Fruit fly (Drosophila melanogaster): ENCODE measurements around the gene Brr2.
A peak's percentile ranks its signal among the peaks of the same experiment; 100 is the strongest.

Brr2 gene

DNA sequence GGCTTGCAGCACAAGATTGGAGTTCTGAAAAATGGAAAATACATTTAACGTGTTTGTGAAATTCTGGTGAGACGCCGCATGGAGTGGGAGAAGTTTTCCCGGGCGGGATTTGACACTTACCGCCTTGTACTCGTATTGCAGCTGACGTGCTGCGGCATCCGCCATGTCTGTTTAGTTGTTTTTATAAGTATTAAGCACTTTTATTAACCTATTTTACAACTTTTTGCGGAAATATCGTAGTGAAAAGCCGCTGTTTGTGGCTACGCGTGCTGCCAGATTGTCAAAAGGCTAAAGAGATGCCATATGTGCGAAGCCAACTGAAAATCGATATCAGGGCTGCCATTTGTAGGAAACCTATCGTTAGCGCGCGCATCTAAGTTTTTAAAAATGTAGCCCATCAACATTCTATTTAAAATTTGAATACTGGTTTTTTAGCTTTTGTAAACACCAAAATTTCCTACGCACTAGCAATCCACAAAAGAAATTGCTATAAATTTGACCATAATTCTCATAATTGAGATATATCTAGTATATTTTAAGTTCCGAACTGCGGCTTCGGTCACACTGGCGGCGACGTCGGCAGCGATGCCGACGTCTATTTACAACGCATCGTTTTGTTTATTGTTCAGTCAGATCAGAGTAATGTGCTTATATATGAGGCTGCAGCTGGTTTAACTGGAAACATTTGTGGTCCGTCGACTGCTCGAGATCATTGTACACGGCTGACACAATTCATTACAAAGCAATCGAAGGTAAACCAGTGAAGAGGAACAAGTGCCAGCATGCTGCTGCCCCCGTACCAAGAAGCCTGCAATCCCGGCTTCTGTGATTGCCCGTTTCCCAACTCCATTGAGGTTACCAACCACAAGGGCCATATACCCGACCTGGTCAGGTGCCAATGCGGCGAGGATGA lies at the start of gene Brr2, which contains the start of gene CG10516 (continued):
- TF ChIP-seq CG18262 (tag; optimal IDR thresholded peaks at IDR 0.05) (no peak), Meics (GFP tag; optimal IDR thresholded peaks at IDR 0.05) (no peak), CG6791 (GFP tag; IDR thresholded peaks at IDR 0.05; ENCODE audit: partially characterized antibody) (peak; percentile 12; the same call in 1 of the 3 replicates), CG17829 (tag; optimal IDR thresholded peaks at IDR 0.05) (peak; percentile 76), NC2β (GFP tag; optimal IDR thresholded peaks at IDR 0.05) (no peak), Sin3A (optimal IDR thresholded peaks at IDR 0.05) (peak; percentile 99), ems (GFP tag; optimal IDR thresholded peaks at IDR 0.05) (no peak), Chrac-16 (GFP tag; optimal IDR thresholded peaks at IDR 0.05) (no peak), CG10267 (tag; optimal IDR thresholded peaks at IDR 0.05) (peak; percentile 70), wor (GFP tag; IDR thresholded peaks at IDR 0.05) (no peak), Sox100B (GFP tag; optimal IDR thresholded peaks at IDR 0.05) (no peak), CG7928 (GFP tag; optimal IDR thresholded peaks at IDR 0.05) (peak; percentile 30), vfl (GFP tag; optimal IDR thresholded peaks at IDR 0.05) (no peak), Ets97D (GFP tag; optimal IDR thresholded peaks at IDR 0.05) (peak; percentile 66), ATbp (GFP tag; optimal IDR thresholded peaks at IDR 0.05) (no peak), E2f2 (GFP tag; IDR thresholded peaks at IDR 0.05) (peak; percentile 94), CG9215 (GFP tag; IDR thresholded peaks at IDR 0.05) (no peak), Dip3 (GFP tag; optimal IDR thresholded peaks at IDR 0.05) (no peak), CG31224 (GFP tag; IDR thresholded peaks at IDR 0.05) (no peak), ato (GFP tag; IDR thresholded peaks at IDR 0.05; ENCODE audit: partially characterized antibody) (no peak), Med (GFP tag) (peak; percentile 86), p53 (GFP tag; optimal IDR thresholded peaks at IDR 0.05) (peak; percentile 23), BEAF-32 (GFP tag; optimal IDR thresholded peaks at IDR 0.05) (peak; percentile 68), Mrtf (GFP tag; IDR thresholded peaks at IDR 0.05) (no peak), CG11456 (GFP tag; IDR thresholded peaks at IDR 0.05) (no peak), CG4820 (GFP tag; optimal IDR thresholded peaks at IDR 0.05) (no peak), CG18599 (GFP tag; optimal IDR thresholded peaks at IDR 0.05) (no peak), CG4404 (GFP tag; IDR thresholded peaks at IDR 0.05) (no peak), CG7839 (tag; optimal IDR thresholded peaks at IDR 0.05) (no peak), NK7.1 (GFP tag; optimal IDR thresholded peaks at IDR 0.05) (no peak), Ravus (GFP tag; IDR thresholded peaks at IDR 0.05) (no peak), CG3407 (GFP tag; optimal IDR thresholded peaks at IDR 0.05) (no peak), CG8290 (GFP tag; optimal IDR thresholded peaks at IDR 0.05) (no peak), CG8290 (tag; optimal IDR thresholded peaks at IDR 0.05) (no peak), psq (GFP tag; optimal IDR thresholded peaks at IDR 0.05) (no peak), CG10979 (tag; optimal IDR thresholded peaks at IDR 0.05) (no peak), Opbp (GFP tag; IDR thresholded peaks at IDR 0.05; ENCODE audit: partially characterized antibody) (no peak), TFAM (GFP tag; optimal IDR thresholded peaks at IDR 0.05) (no peak), CG30431 (GFP tag; optimal IDR thresholded peaks at IDR 0.05) (no peak), CG1792 (GFP tag; optimal IDR thresholded peaks at IDR 0.05) (no peak), gro (GFP tag; optimal IDR thresholded peaks at IDR 0.05) (no peak), lbe (GFP tag; optimal IDR thresholded peaks at IDR 0.05) (no peak), CG15696 (tag; optimal IDR thresholded peaks at IDR 0.05) (peak; percentile 29), NC2α (GFP tag; optimal IDR thresholded peaks at IDR 0.05) (no peak), CG7556 (GFP tag; optimal IDR thresholded peaks at IDR 0.05) (no peak), CG10147 (GFP tag; optimal IDR thresholded peaks at IDR 0.05) (no peak), pzg (GFP tag; optimal IDR thresholded peaks at IDR 0.05) (peak; percentile 80), D19B (GFP tag; optimal IDR thresholded peaks at IDR 0.05) (no peak), nau (GFP tag; optimal IDR thresholded peaks at IDR 0.05) (no peak), Hmr (GFP tag; optimal IDR thresholded peaks at IDR 0.05) (no peak)
